Fruit fly (Drosophila melanogaster): Measurements from ENCODE around the gene MED30.

MED30 gene

dm6 chr3L:606490-607327, 47.2 kb downstream of the MED30 start, which contains the start of gene Reg-2 (continued):
- TF ChIP-seq ato (GFP tag; IDR thresholded peaks at IDR 0.05; ENCODE audit: partially characterized antibody) (no peak), CG33213 (GFP tag; optimal IDR thresholded peaks at IDR 0.05) (peak; percentile 42), abd-A (tag; optimal IDR thresholded peaks at IDR 0.05) (no peak), chn (GFP tag; optimal IDR thresholded peaks at IDR 0.05) (no peak), tgo (GFP tag; IDR thresholded peaks at IDR 0.05) (no peak), CG9437 (GFP tag; optimal IDR thresholded peaks at IDR 0.05) (no peak), dmrt99B (tag; optimal IDR thresholded peaks at IDR 0.05) (peak; percentile 1), dati (GFP tag; IDR thresholded peaks at IDR 0.05) (no peak), Ptx1 (GFP tag; IDR thresholded peaks at IDR 0.05) (no peak), ase (GFP tag; IDR thresholded peaks at IDR 0.05) (no peak), Max (GFP tag; optimal IDR thresholded peaks at IDR 0.05) (no peak), chm (GFP tag; IDR thresholded peaks at IDR 0.05) (0 out of 2 replicates have a peak, but pooled peaks have one; percentile 16), oc (tag; optimal IDR thresholded peaks at IDR 0.05) (no peak), NC2α (GFP tag; optimal IDR thresholded peaks at IDR 0.05) (no peak), Sox102F (GFP tag; optimal IDR thresholded peaks at IDR 0.05) (no peak), al (GFP tag; IDR thresholded peaks at IDR 0.05) (no peak), CG30020 (tag; optimal IDR thresholded peaks at IDR 0.05) (no peak), CG6791 (GFP tag; IDR thresholded peaks at IDR 0.05; ENCODE audit: partially characterized antibody) (0 out of 3 replicates have a peak, but pooled peaks have one; percentile 10), Blimp-1 (GFP tag; optimal IDR thresholded peaks at IDR 0.05) (no peak), Bteb2 (GFP tag; optimal IDR thresholded peaks at IDR 0.05) (no peak), B-H2 (GFP tag; optimal IDR thresholded peaks at IDR 0.05) (no peak), CG2875 (GFP tag; optimal IDR thresholded peaks at IDR 0.05) (no peak), CG6254 (GFP tag; optimal IDR thresholded peaks at IDR 0.05) (no peak), CG4820 (GFP tag; optimal IDR thresholded peaks at IDR 0.05) (no peak), Hsf (GFP tag; optimal IDR thresholded peaks at IDR 0.05) (no peak), nerfin-1 (tag; optimal IDR thresholded peaks at IDR 0.05) (no peak), Hr39 (optimal IDR thresholded peaks at IDR 0.05) (no peak), ERR (GFP tag; optimal IDR thresholded peaks at IDR 0.05) (no peak), C15 (GFP tag; IDR thresholded peaks at IDR 0.05) (no peak), CG2712 (tag; optimal IDR thresholded peaks at IDR 0.05) (peak; percentile 32)

dm6 chr3L:604701-605100, 49.2 kb downstream of the MED30 start:
- no peak for TF ChIP-seq CG14050 (GFP tag; IDR thresholded peaks at IDR 0.05)
- no peak for TF ChIP-seq CG17802 (tag; optimal IDR thresholded peaks at IDR 0.05)
- TF ChIP-seq fu2 (GFP tag; optimal IDR thresholded peaks at IDR 0.05), result no peak
- no peak for TF ChIP-seq Ravus (GFP tag; IDR thresholded peaks at IDR 0.05)
- TF ChIP-seq CG4404 (GFP tag; IDR thresholded peaks at IDR 0.05), result no peak
- peak; percentile 59 for TF ChIP-seq Dref (GFP tag; IDR thresholded peaks at IDR 0.05)
- no peak for TF ChIP-seq CG9727 (GFP tag; optimal IDR thresholded peaks at IDR 0.05)
- TF ChIP-seq Ets97D (GFP tag; optimal IDR thresholded peaks at IDR 0.05), result peak; percentile 5
- TF ChIP-seq H15 (GFP tag; IDR thresholded peaks at IDR 0.05), result no peak
- TF ChIP-seq CG14014 (GFP tag; IDR thresholded peaks at IDR 0.05), result no peak
- TF ChIP-seq Aef1 (GFP tag; IDR thresholded peaks at IDR 0.05), result no peak
- TF ChIP-seq NC2α (GFP tag; optimal IDR thresholded peaks at IDR 0.05), result no peak
- peak; percentile 9 for TF ChIP-seq CG8924 (tag; optimal IDR thresholded peaks at IDR 0.05)
- TF ChIP-seq CG30403 (GFP tag; optimal IDR thresholded peaks at IDR 0.05), result no peak
- no peak for TF ChIP-seq HLH4C (GFP tag; IDR thresholded peaks at IDR 0.05; ENCODE audit: partially characterized antibody)
- TF ChIP-seq CG2116 (GFP tag; optimal IDR thresholded peaks at IDR 0.05), result no peak
- TF ChIP-seq croc (GFP tag; conservative IDR thresholded peaks at IDR 0.05), result no peak
- TF ChIP-seq CG6689 (GFP tag; IDR thresholded peaks at IDR 0.05), result no peak
- TF ChIP-seq Camta (GFP tag; optimal IDR thresholded peaks at IDR 0.05), result no peak
- TF ChIP-seq Abd-B (GFP tag; optimal IDR thresholded peaks at IDR 0.05), result no peak
- TF ChIP-seq CG10959 (GFP tag; IDR thresholded peaks at IDR 0.05), result no peak
- TF ChIP-seq Sry-δ (GFP tag; optimal IDR thresholded peaks at IDR 0.05), result peak; percentile 22
- TF ChIP-seq CG1024 (GFP tag; IDR thresholded peaks at IDR 0.05), result no peak

Data from whole organism, embryonic.